Worm (Caenorhabditis elegans) whole organism, L3 larva: ENCODE measurements around the gene str-93.

Experiments
- R02D3.7 ChIP-seq: fragments of 150-350 bp; optimal IDR thresholded peaks from 2 replicates; lab custom pipeline; 2014; ENCODE audit warnings: missing biosample characterization, missing genetic modification characterization
- ZK546.5 ChIP-seq: sonication (generic microtip); optimal IDR thresholded peaks from 2 replicates; lab custom pipeline; 2017; ENCODE audit warnings: missing biosample characterization, missing genetic modification characterization
- ama-1 ChIP-seq: fragments of 150-350 bp; optimal IDR thresholded peaks from 2 replicates; lab custom pipeline; 2018
- ceh-16 ChIP-seq: sonication (generic microtip); optimal IDR thresholded peaks from 2 replicates; lab custom pipeline; 2017; ENCODE audit warnings: missing biosample characterization, missing genetic modification characterization
- ceh-28 ChIP-seq: fragments of 150-350 bp; optimal IDR thresholded peaks from 2 replicates; lab custom pipeline; 2014; ENCODE audit warnings: missing biosample characterization, missing genetic modification reagents, missing genetic modification characterization
- ceh-9 ChIP-seq: sonication (generic microtip); optimal IDR thresholded peaks from 2 replicates; lab custom pipeline; 2018; ENCODE audit warnings: missing biosample characterization, missing genetic modification characterization
- daf-12 ChIP-seq: fragments of 150-350 bp; optimal IDR thresholded peaks from 2 replicates; lab custom pipeline; 2014; ENCODE audit warnings: missing biosample characterization, missing genetic modification reagents, missing genetic modification characterization
- elt-1 ChIP-seq: fragments of 150-350 bp; optimal IDR thresholded peaks from 2 replicates; lab custom pipeline; 2014; ENCODE audit warnings: missing biosample characterization, missing genetic modification characterization
- elt-2 ChIP-seq: sonication (generic microtip); optimal IDR thresholded peaks from 2 replicates; lab custom pipeline; 2016; ENCODE audit warnings: missing genetic modification reagents, mild to moderate bottlenecking, missing genetic modification characterization, missing compliant biosample characterization
- elt-3 ChIP-seq, 3 experiments: fragments of 150-350 bp in 1 of 3; sonication (generic microtip) in 2 of 3; optimal IDR thresholded peaks; 2 replicates in 2 of 3; 4 replicates in 1 of 3; lab custom pipeline; 2014 to 2017; ENCODE audit warnings: missing biosample characterization in 3 of 3, missing genetic modification characterization in 3 of 3
- hmg-11 ChIP-seq: sonication (generic microtip); optimal IDR thresholded peaks from 2 replicates; lab custom pipeline; 2016; ENCODE audit warnings: missing genetic modification characterization, missing compliant biosample characterization
- jun-1 ChIP-seq: fragments of 150-350 bp; optimal IDR thresholded peaks from 2 replicates; lab custom pipeline; 2014; ENCODE audit warnings: missing biosample characterization, missing genetic modification reagents, missing genetic modification characterization
- lin-15B ChIP-seq: fragments of 150-350 bp; optimal IDR thresholded peaks from 2 replicates; lab custom pipeline; 2014; ENCODE audit warnings: missing biosample characterization, missing genetic modification characterization
- lsy-12 ChIP-seq: sonication (generic microtip); optimal IDR thresholded peaks from 2 replicates; lab custom pipeline; 2016; ENCODE audit warnings: mild to moderate bottlenecking, missing genetic modification characterization, missing compliant biosample characterization
- mdl-1 ChIP-seq: fragments of 150-350 bp; optimal IDR thresholded peaks from 2 replicates; lab custom pipeline; 2014; ENCODE audit warnings: missing biosample characterization, missing genetic modification characterization
- mml-1 ChIP-seq: fragments of 150-350 bp; sonication (generic microtip); optimal IDR thresholded peaks from 3 replicates; lab custom pipeline; 2014; ENCODE audit warnings: missing biosample characterization, missing genetic modification characterization
- nfya-1 ChIP-seq: sonication (generic microtip); optimal IDR thresholded peaks from 2 replicates; lab custom pipeline; 2017; ENCODE audit warnings: missing genetic modification characterization, mild to moderate bottlenecking, missing compliant biosample characterization, antibody characterized with exemption, moderate library complexity; ENCODE audit not compliant: insufficient read depth
- nhr-11 ChIP-seq: fragments of 150-350 bp; optimal IDR thresholded peaks from 2 replicates; lab custom pipeline; 2014; ENCODE audit warnings: missing biosample characterization, missing genetic modification characterization
- nhr-12 ChIP-seq: fragments of 150-350 bp; optimal IDR thresholded peaks from 2 replicates; lab custom pipeline; 2014; ENCODE audit warnings: missing biosample characterization, missing genetic modification characterization
- nhr-25 ChIP-seq: sonication (generic microtip); optimal IDR thresholded peaks from 2 replicates; lab custom pipeline; 2017; ENCODE audit warnings: missing biosample characterization, missing genetic modification characterization
- nhr-28 ChIP-seq: fragments of 150-350 bp; optimal IDR thresholded peaks from 2 replicates; lab custom pipeline; 2014; ENCODE audit warnings: missing biosample characterization, missing genetic modification characterization
- nhr-76 ChIP-seq: fragments of 150-350 bp; sonication (generic microtip); optimal IDR thresholded peaks from 5 replicates; lab custom pipeline; 2014; ENCODE audit warnings: missing biosample characterization, missing genetic modification characterization
- pha-4 ChIP-seq: fragments of 150-350 bp; optimal IDR thresholded peaks from 2 replicates; lab custom pipeline; 2014; ENCODE audit warnings: missing biosample characterization, missing genetic modification reagents, missing genetic modification characterization
- pqm-1 ChIP-seq: fragments of 150-350 bp; optimal IDR thresholded peaks from 2 replicates; lab custom pipeline; 2017; ENCODE audit warnings: missing biosample characterization, missing genetic modification characterization, inconsistent platforms
- sea-2 ChIP-seq: fragments of 150-350 bp; sonication (generic microtip); optimal IDR thresholded peaks from 4 replicates; lab custom pipeline; 2014; ENCODE audit warnings: missing biosample characterization, missing genetic modification reagents, missing genetic modification characterization
- snpc-4 ChIP-seq: fragments of 150-350 bp; optimal IDR thresholded peaks from 2 replicates; lab custom pipeline; 2014; ENCODE audit warnings: missing biosample characterization, missing genetic modification characterization
- tbx-2 ChIP-seq: sonication (generic microtip); optimal IDR thresholded peaks from 2 replicates; lab custom pipeline; 2016; ENCODE audit warnings: mild to moderate bottlenecking, missing genetic modification characterization, missing compliant biosample characterization
- unc-62 ChIP-seq: fragments of 150-350 bp; sonication (generic microtip); optimal IDR thresholded peaks from 4 replicates; lab custom pipeline; 2014; ENCODE audit warnings: missing biosample characterization, missing genetic modification reagents, missing genetic modification characterization
- zag-1 ChIP-seq: fragments of 150-350 bp; optimal IDR thresholded peaks from 2 replicates; lab custom pipeline; 2014; ENCODE audit warnings: missing biosample characterization, missing genetic modification characterization
- ztf-11 ChIP-seq: fragments of 150-350 bp; optimal IDR thresholded peaks from 2 replicates; lab custom pipeline; 2014; ENCODE audit warnings: missing biosample characterization, missing genetic modification characterization
- ztf-4 ChIP-seq: fragments of 150-350 bp; optimal IDR thresholded peaks from 2 replicates; lab custom pipeline; 2014; ENCODE audit warnings: missing biosample characterization, missing genetic modification characterization

The str-93 gene

DNA sequence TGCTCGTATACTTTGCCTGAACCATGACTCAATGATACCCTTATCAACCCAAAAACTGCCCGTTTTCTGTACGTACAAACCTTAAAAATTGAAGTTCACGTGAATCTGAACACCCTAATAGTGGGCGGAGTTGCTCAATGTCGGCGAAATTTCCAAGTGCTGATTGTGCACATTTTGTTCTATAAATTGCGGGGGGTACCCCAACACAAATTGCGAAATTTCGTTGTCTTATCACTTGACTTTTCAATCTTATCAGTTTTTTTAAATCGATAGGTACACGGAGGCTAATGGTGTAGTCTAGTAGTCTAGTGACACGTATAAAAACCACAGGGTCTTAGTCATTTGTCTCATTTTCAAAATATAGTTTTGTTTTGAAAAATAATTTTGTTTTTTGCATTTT, 14.0 kb downstream of the str-93 start, which contains the start of gene fbxa-108:
Gene fbxa-108 (minus strand): TSS at position 158 of the 400 bp plus-strand sequence.
- TF ChIP-seq ceh-28 (tag; lab: Kevin White, UChicago) (peak; percentile 60), pqm-1 (tag; lab: Kevin White, UChicago) (peak; percentile 99), ceh-16 (tag; lab: Kevin White, UChicago) (no peak), jun-1 (peak; percentile 87), elt-1 (tag; lab: Kevin White, UChicago) (no peak), ama-1 (no peak), elt-2 (peak; percentile 100), snpc-4 (tag; lab: Kevin White, UChicago) (peak; percentile 14), pha-4 (tag; lab: Kevin White, UChicago) (peak; percentile 71), mml-1 (tag; lab: Kevin White, UChicago) (no peak), nhr-11 (tag; lab: Kevin White, UChicago) (no peak), nfya-1 (tag; lab: Kevin White, UChicago) (no peak), nhr-76 (tag; lab: Kevin White, UChicago) (no peak), lin-15B (tag; lab: Kevin White, UChicago) (no peak), ZK546.5 (tag; lab: Kevin White, UChicago) (no peak), sea-2 (GFP tag; lab: Kevin White, UChicago) (no peak), ceh-9 (tag; lab: Kevin White, UChicago) (no peak)

DNA sequence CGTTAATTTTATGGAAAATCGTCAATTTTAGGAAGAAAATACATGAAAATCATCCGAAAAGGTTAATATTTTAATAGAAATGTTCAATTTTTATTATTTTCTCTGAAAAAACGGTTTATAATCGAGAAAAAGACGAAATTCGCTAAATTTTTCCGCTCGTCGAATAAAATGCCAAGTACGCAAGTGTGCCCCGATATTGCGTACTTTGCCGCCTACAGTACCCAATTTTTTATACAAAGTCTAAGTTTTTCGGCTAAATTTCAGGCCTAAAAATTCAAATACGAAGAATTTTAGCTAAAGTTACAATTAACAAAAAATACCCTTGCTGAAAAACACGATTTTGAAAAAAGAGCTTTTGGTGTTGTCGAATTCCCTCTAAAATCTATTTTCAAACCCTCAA, 14.4 kb downstream of the str-93 start:
- TF ChIP-seq daf-12 (tag; lab: Kevin White, UChicago) (no peak), ceh-16 (tag; lab: Kevin White, UChicago) (no peak), elt-2 (no peak), nhr-76 (tag; lab: Kevin White, UChicago) (no peak), hmg-11 (tag; lab: Kevin White, UChicago) (no peak), lsy-12 (tag; lab: Kevin White, UChicago) (no peak), unc-62 (GFP tag; lab: Kevin White, UChicago) (no peak), zag-1 (no peak), tbx-2 (tag; lab: Kevin White, UChicago) (no peak), ceh-28 (tag; lab: Kevin White, UChicago) (no peak), nhr-11 (tag; lab: Kevin White, UChicago) (no peak), nhr-28 (tag; lab: Kevin White, UChicago) (no peak), ztf-4 (tag; lab: Kevin White, UChicago) (no peak), ama-1 (no peak), jun-1 (no peak), mml-1 (tag; lab: Kevin White, UChicago) (no peak)

DNA sequence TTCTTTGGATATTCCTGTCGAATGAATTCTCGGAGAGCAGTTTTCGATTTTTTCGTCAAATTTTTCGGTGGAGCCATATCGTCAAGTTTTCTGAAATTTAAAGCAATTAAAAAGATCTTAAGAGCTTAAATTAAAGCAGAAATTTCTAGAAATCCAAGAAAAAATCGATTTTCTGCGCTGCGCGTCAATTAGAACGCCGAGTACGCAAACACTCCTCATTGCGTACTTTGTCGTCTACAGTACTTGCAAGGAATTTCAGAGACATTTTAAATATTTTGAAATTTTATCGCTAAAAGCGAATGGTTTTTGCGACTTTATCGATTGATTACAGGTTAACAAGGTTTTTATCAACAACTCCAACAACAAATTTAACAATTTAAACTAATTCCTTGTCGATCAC, 18.0 kb downstream of the str-93 start:
- TF ChIP-seq ama-1 = no peak

DNA sequence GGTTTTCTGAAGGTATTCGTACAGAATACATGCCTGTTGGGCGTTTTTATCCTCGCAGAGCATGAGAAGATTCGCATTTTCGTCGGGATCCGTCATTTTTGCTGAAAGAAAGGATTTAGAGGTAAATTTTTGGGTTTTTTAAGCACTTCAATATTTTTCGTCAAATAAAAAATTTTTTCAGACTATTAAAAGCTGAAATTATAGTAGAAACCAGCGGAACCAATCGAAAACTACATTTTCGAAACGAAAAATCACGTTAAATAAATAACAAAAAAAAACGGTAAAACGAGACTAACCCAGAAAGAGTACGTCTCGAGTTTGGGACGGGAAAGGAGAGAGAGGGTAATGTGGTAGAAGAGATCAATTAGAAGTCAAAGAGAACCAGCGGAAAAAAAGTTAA, 22.8 kb downstream of the str-93 start, which contains the start of gene fbxa-192:
Gene fbxa-192 (minus strand): TSS at position 101 of the 400 bp plus-strand sequence.
- TF ChIP-seq R02D3.7 (tag; lab: Kevin White, UChicago) (no peak), nhr-25 (tag; lab: Kevin White, UChicago) (no peak)
- TF ChIP-seq, all 47 proteins: peak for 0

DNA sequence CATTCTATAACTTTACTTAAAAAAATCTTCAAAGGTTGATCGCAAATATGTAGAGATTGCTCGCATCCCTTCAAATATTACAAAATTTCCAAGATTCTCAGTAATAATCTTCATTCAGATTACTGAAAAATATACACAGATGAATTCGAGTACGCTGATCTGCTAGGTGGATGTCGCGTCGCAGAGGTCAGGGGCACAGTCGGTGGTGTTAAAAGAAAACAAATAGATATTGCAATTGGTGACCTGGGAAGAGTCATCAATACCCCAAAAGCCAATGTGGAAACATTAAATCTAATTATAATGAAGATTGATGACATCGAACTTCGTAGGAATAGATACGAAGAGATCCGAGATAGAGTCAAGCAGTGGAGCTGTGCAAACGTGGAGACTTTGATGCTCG, 44.7 kb downstream of the str-93 start, which contains the start of gene F57G4.10:
Gene F57G4.10 (plus strand): TSS at position 301 of the 400 bp plus-strand sequence.
- TF ChIP-seq nhr-12 (tag; lab: Kevin White, UChicago) = no peak
- TF ChIP-seq ztf-11 (tag; lab: Kevin White, UChicago) = no peak
- no peak for TF ChIP-seq elt-1 (tag; lab: Kevin White, UChicago)

DNA sequence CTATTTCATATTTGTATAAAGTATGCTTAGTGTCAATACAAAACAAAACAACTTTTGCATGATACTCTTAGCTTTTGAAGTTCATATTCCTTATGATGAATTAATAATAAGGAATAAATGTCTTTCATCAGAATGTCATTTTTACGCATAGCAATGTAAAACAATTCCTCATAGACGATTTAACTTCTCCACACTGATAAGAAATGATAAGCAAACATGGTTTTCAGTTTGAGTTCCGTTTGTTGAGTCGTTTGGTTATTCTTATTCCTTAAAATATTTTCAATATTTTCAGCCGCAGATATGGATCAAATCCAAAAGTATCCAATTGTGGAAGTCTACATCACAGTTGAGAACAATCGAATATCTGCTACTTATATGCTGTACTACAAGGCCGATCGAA, 48.3 kb downstream of the str-93 start, which contains the start of gene F57G4.11:
Gene F57G4.11 (plus strand): TSS at position 301 of the 400 bp plus-strand sequence.
- TF ChIP-seq ztf-11 (tag; lab: Kevin White, UChicago) (no peak), elt-3 (tag; optimal IDR thresholded peaks at IDR 0.05; lab: Kevin White, UChicago) (no peak), zag-1 (no peak), daf-12 (tag; lab: Kevin White, UChicago) (no peak), ceh-9 (tag; lab: Kevin White, UChicago) (no peak), mdl-1 (tag; lab: Kevin White, UChicago) (no peak), mml-1 (tag; lab: Kevin White, UChicago) (no peak), pqm-1 (tag; lab: Kevin White, UChicago) (no peak)
